Worm (Caenorhabditis elegans) whole organism, young adult: Measurements from ENCODE around the gene far-5.

Source experiments
- C17E4.6 ChIP-seq: fragments of 200-800 bp; sonication (Bioruptor generic); IDR thresholded peaks from 2 replicates; pipeline ENCODE4 v1.3.6; 2022; ENCODE audit warnings: missing genetic modification reagents, missing genetic modification characterization, missing compliant biosample characterization
- D2030.7 ChIP-seq: fragments of 200-800 bp; sonication (Bioruptor generic); IDR thresholded peaks from 2 replicates; pipeline ENCODE4 v1.3.6; 2022; ENCODE audit warnings: missing genetic modification reagents, missing genetic modification characterization, missing compliant biosample characterization
- F22D6.2 ChIP-seq: sonication (generic microtip); optimal IDR thresholded peaks from 2 replicates; lab custom pipeline; 2016; ENCODE audit warnings: mild to moderate bottlenecking, missing genetic modification characterization, missing compliant biosample characterization
- F37B4.10 ChIP-seq: fragments of 200-800 bp; sonication (Bioruptor generic); IDR thresholded peaks from 2 replicates; pipeline ENCODE4 v1.3.6; 2022; ENCODE audit warnings: missing genetic modification characterization, missing compliant biosample characterization
- F39B2.1 ChIP-seq: fragments of 200-800 bp; sonication (Bioruptor generic); IDR thresholded peaks from 2 replicates; pipeline ENCODE4 v1.3.6; 2022; ENCODE audit warnings: missing genetic modification reagents, missing genetic modification characterization, missing compliant biosample characterization
- K12H6.12 ChIP-seq: fragments of 200-800 bp; sonication (Bioruptor generic); optimal IDR thresholded peaks from 2 replicates; lab custom pipeline; 2018; ENCODE audit warnings: mild to moderate bottlenecking, missing genetic modification characterization, missing compliant biosample characterization
- T26A5.8 ChIP-seq: sonication (generic microtip); optimal IDR thresholded peaks from 2 replicates; lab custom pipeline; 2016; ENCODE audit warnings: missing genetic modification characterization, missing compliant biosample characterization
- Y56A3A.18 ChIP-seq: fragments of 200-800 bp; sonication (Bioruptor generic); IDR thresholded peaks from 2 replicates; pipeline ENCODE4 v1.3.6; 2022; ENCODE audit warnings: missing genetic modification reagents, missing genetic modification characterization, missing compliant biosample characterization
- Y95B8A.8 ChIP-seq: fragments of 200-800 bp; sonication (Bioruptor generic); IDR thresholded peaks from 2 replicates; pipeline ENCODE4 v1.3.6; 2022; ENCODE audit warnings: missing genetic modification reagents, missing genetic modification characterization, missing compliant biosample characterization
- aptf-2 ChIP-seq: fragments of 200-800 bp; sonication (Bioruptor generic); conservative IDR thresholded peaks from 2 replicates; pipeline ENCODE4 v1.3.6; 2022; ENCODE audit warnings: missing genetic modification reagents, missing genetic modification characterization, missing compliant biosample characterization
- attf-3 ChIP-seq: fragments of 200-800 bp; sonication (Bioruptor generic); conservative IDR thresholded peaks from 2 replicates; pipeline ENCODE4 v1.3.6; 2022; ENCODE audit warnings: missing genetic modification reagents, missing genetic modification characterization, missing compliant biosample characterization
- attf-5 ChIP-seq: fragments of 200-800 bp; sonication (Bioruptor generic); optimal IDR thresholded peaks from 2 replicates; lab custom pipeline; 2018; ENCODE audit warnings: mild to moderate bottlenecking, missing genetic modification characterization, missing compliant biosample characterization
- ceh-27 ChIP-seq: fragments of 200-800 bp; sonication (Bioruptor generic); optimal IDR thresholded peaks from 2 replicates; lab custom pipeline; 2018; ENCODE audit warnings: mild to moderate bottlenecking, missing genetic modification characterization, moderate library complexity, missing compliant biosample characterization
- dox-1 ChIP-seq: fragments of 200-800 bp; sonication (Bioruptor generic); IDR thresholded peaks from 2 replicates; pipeline ENCODE4 v1.3.6; 2022; ENCODE audit warnings: missing genetic modification reagents, missing genetic modification characterization, missing compliant biosample characterization
- efl-1 ChIP-seq: fragments of 150-350 bp; optimal IDR thresholded peaks from 2 replicates; lab custom pipeline; 2014; ENCODE audit warnings: missing biosample characterization, missing genetic modification reagents, missing genetic modification characterization
- egl-18 ChIP-seq: fragments of 200-800 bp; sonication (Bioruptor generic); IDR thresholded peaks from 2 replicates; pipeline ENCODE4 v1.3.6; 2022; ENCODE audit warnings: missing genetic modification reagents, missing genetic modification characterization, missing compliant biosample characterization
- hlh-26 ChIP-seq: fragments of 200-800 bp; sonication (Bioruptor generic); conservative IDR thresholded peaks from 2 replicates; pipeline ENCODE4 v1.3.6; 2022; ENCODE audit warnings: missing genetic modification reagents, missing genetic modification characterization, missing compliant biosample characterization
- hmg-1.2 ChIP-seq: fragments of 200-800 bp; sonication (Bioruptor generic); IDR thresholded peaks from 2 replicates; pipeline ENCODE4 v1.3.6; 2022; ENCODE audit warnings: missing genetic modification reagents, missing genetic modification characterization, missing compliant biosample characterization
- let-607 ChIP-seq, 2 experiments: fragments of 200-800 bp in 1 of 2; sonication (Bioruptor generic) in 1 of 2; sonication (generic microtip) in 1 of 2; optimal IDR thresholded peaks; 2 replicates each; lab custom pipeline; 2016 to 2018; ENCODE audit warnings: mild to moderate bottlenecking in 2 of 2, missing compliant biosample characterization in 2 of 2, missing genetic modification characterization in 2 of 2, moderate library complexity in 2 of 2, missing genotype in 1 of 2
- lsy-27 ChIP-seq: sonication (generic microtip); optimal IDR thresholded peaks from 2 replicates; lab custom pipeline; 2017; ENCODE audit warnings: missing genetic modification characterization, mild to moderate bottlenecking, missing compliant biosample characterization, antibody characterized with exemption, missing genotype, borderline replicate concordance; ENCODE audit not compliant: insufficient read depth
- mcd-1 ChIP-seq: fragments of 200-800 bp; sonication (Bioruptor generic); IDR thresholded peaks from 2 replicates; pipeline ENCODE4 v1.3.6; 2022; ENCODE audit warnings: missing genetic modification reagents, missing genetic modification characterization, missing compliant biosample characterization
- nfya-2 ChIP-seq: fragments of 200-800 bp; sonication (Bioruptor generic); IDR thresholded peaks from 2 replicates; pipeline ENCODE4 v1.3.6; 2022; ENCODE audit warnings: missing genetic modification reagents, missing genetic modification characterization, missing compliant biosample characterization
- nhr-179 ChIP-seq: sonication (generic microtip); optimal IDR thresholded peaks from 2 replicates; lab custom pipeline; 2016; ENCODE audit warnings: mild to moderate bottlenecking, missing genetic modification characterization, missing compliant biosample characterization
- nhr-80 ChIP-seq: sonication (generic microtip); optimal IDR thresholded peaks from 2 replicates; lab custom pipeline; 2016; ENCODE audit warnings: missing genetic modification characterization, missing compliant biosample characterization
- snpc-4 ChIP-seq, 5 experiments: fragments of 150-350 bp in 1 of 5; sonication (generic microtip) in 4 of 5; optimal IDR thresholded peaks; 2 replicates each; lab custom pipeline; 2014 to 2018; ENCODE audit warnings: missing genetic modification characterization in 5 of 5, missing biosample characterization in 3 of 5, antibody characterized with exemption in 2 of 5, mild to moderate bottlenecking in 2 of 5, missing compliant biosample characterization in 2 of 5, missing genotype in 2 of 5, moderate library complexity in 2 of 5, missing genetic modification reagents in 1 of 5
- tbp1 ChIP-seq: fragments of 200-800 bp; sonication (Bioruptor generic); optimal IDR thresholded peaks from 2 replicates; lab custom pipeline; 2018; ENCODE audit warnings: mild to moderate bottlenecking, missing genetic modification characterization, missing compliant biosample characterization
- tbx-9 ChIP-seq: sonication (generic microtip); optimal IDR thresholded peaks from 2 replicates; lab custom pipeline; 2016; ENCODE audit warnings: borderline replicate concordance, missing genetic modification characterization, inconsistent platforms, missing compliant biosample characterization
- unc-130 ChIP-seq: sonication (generic microtip); optimal IDR thresholded peaks from 2 replicates; lab custom pipeline; 2016; ENCODE audit warnings: missing genetic modification reagents, missing genetic modification characterization, missing compliant biosample characterization
- unc-62 ChIP-seq: fragments of 150-350 bp; optimal IDR thresholded peaks from 2 replicates; lab custom pipeline; 2014; ENCODE audit warnings: missing biosample characterization, missing genetic modification reagents, missing genetic modification characterization
- xnd-1 ChIP-seq: sonication (generic microtip); optimal IDR thresholded peaks from 2 replicates; lab custom pipeline; 2016; ENCODE audit warnings: missing genotype, missing genetic modification reagents, missing genetic modification characterization, missing compliant biosample characterization
- ztf-26 ChIP-seq: sonication (generic microtip); optimal IDR thresholded peaks from 2 replicates; lab custom pipeline; 2017; ENCODE audit warnings: missing genetic modification characterization, missing compliant biosample characterization

far-5 gene

ce11 chrV:12995269-12995668 lies at the start of gene far-5:
far-5 (plus strand) TSS chrV:12995569.
- no peak for TF ChIP-seq let-607 (tag; optimal IDR thresholded peaks at IDR 0.05; lab: Kevin White, UChicago)
- no peak for TF ChIP-seq T26A5.8
- no peak for TF ChIP-seq F37B4.10 (GFP tag; lab: Robert Waterston, UW)
- TF ChIP-seq xnd-1 (tag; lab: Kevin White, UChicago) = no peak
- TF ChIP-seq hlh-26 (GFP tag; lab: Robert Waterston, UW) = no peak
- TF ChIP-seq nfya-2 = no peak
- TF ChIP-seq ceh-27 (GFP tag; lab: Kevin White, UChicago) = no peak
- TF ChIP-seq ztf-26 (tag; lab: Kevin White, UChicago) = no peak
- no peak for TF ChIP-seq Y56A3A.18 (GFP tag; lab: Robert Waterston, UW)
- TF ChIP-seq F39B2.1 (GFP tag; lab: Robert Waterston, UW) = no peak
- TF ChIP-seq F22D6.2 (tag; lab: Kevin White, UChicago) = no peak
- TF ChIP-seq lsy-27 (tag; lab: Kevin White, UChicago) = no peak
- TF ChIP-seq C17E4.6 (GFP tag; lab: Robert Waterston, UW) = no peak
- no peak for TF ChIP-seq egl-18 (GFP tag; lab: Robert Waterston, UW)
- TF ChIP-seq, all 124 proteins: peak for 0

DNA sequence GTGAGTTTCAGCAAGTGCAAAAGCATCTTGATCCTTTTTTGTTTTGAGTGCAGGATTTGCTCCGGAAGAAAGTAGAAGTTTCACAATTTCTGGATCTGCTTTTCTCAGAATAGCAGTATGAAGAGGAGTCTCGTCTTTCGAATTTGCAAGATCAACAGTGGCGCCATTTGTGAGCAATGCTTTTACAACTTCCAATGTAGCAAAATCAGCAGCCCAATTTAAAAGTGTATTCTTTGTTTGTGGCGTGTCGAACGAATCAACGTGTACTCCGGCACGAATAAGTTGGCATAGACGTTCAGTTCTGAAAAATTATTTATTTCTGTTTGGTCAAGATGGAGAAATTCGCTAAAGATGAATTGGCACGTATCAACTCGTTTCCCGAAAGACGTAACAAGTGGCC lies 45.8 kb upstream of the far-5 start, which contains the start of gene T16G1.13:
TSS of gene T16G1.13 (plus strand) at position 301 of the 400 bp plus-strand sequence.
- TF ChIP-seq tbp1 (GFP tag; lab: Kevin White, UChicago) = no peak
- TF ChIP-seq efl-1 (GFP tag; lab: Kevin White, UChicago) = no peak
- no peak for TF ChIP-seq egl-18 (GFP tag; lab: Robert Waterston, UW)
- no peak for TF ChIP-seq D2030.7 (GFP tag; lab: Robert Waterston, UW)
- TF ChIP-seq let-607 (tag; optimal IDR thresholded peaks at IDR 0.05; lab: Kevin White, UChicago) = no peak
- TF ChIP-seq Y95B8A.8 (GFP tag; lab: Robert Waterston, UW) = no peak
- TF ChIP-seq unc-130 = no peak
- TF ChIP-seq xnd-1 (tag; lab: Kevin White, UChicago) = no peak

DNA sequence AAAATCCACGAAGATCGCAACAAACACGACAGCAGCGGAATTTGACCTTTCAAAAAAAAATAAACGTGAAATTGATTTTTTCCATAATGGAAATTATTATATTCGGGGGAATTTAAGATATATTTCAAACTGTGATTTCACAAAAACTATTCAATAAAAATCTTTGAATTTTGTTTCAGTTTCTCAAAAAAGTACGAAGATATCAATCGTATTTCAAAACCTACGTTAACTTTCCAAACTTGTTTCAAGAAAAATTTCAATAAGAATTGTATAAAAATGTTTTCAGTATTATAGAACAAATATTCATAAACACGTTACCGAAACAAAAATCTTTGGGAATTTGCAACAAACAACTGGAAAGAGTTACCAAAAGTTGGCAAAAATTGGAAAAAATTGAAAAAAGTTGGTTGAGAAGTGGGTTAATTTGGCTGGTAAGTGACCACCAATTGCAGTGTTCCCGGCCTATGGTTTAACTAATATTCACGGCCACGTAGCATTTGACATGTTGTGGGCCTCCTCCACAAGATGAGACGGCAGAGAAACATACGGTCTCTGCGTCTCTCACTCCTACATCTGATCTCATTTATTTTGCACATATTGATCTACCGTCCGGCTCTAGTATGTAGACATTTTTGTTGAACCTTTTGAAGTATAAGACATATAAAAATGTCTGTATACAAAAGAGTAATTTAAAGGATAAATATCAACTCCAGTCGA lies 44.4 kb upstream of the far-5 start, which contains the start of the genes T16G1.9 and T16G1.18:
TSS of gene T16G1.9 (minus strand) at position 51 of the 717 bp plus-strand sequence.
TSS of gene T16G1.18 (plus strand) at position 493 of the 717 bp plus-strand sequence.
- TF ChIP-seq mcd-1 (GFP tag; lab: Robert Waterston, UW) (peak; percentile 35; the same call in 1 of the 2 replicates), tbx-9 (tag; lab: Kevin White, UChicago) (no peak), nhr-179 (tag; lab: Kevin White, UChicago) (no peak), dox-1 (GFP tag; lab: Robert Waterston, UW) (peak; percentile 37; the same call in 1 of the 2 replicates), aptf-2 (GFP tag; lab: Robert Waterston, UW) (no peak), attf-3 (GFP tag; lab: Robert Waterston, UW) (peak; percentile 81), attf-5 (GFP tag; lab: Kevin White, UChicago) (peak; percentile 68), unc-62 (no peak), let-607 (tag; optimal IDR thresholded peaks at IDR 0.05; lab: Kevin White, UChicago) (peak; percentile 86 to 92), snpc-4 (GFP tag; optimal IDR thresholded peaks at IDR 0.05; lab: Kevin White, UChicago) (no peak), snpc-4 (tag; optimal IDR thresholded peaks at IDR 0.05; lab: Kevin White, UChicago) (peak in 1 of 4 experiments; percentile 33), K12H6.12 (tag; lab: Kevin White, UChicago) (no peak), hmg-1.2 (peak; percentile 81; the same call in 1 of the 2 replicates), efl-1 (GFP tag; lab: Kevin White, UChicago) (peak; percentile 19), nhr-80 (tag; lab: Kevin White, UChicago) (peak; percentile 51)
- TF ChIP-seq, all 124 proteins: peak for 9
